Worm (Caenorhabditis elegans) whole organism, mixed stage, embryonic: ENCODE results near the gene Y111B2A.1.
A peak's percentile ranks its signal among the peaks of the same experiment; 100 is the strongest.

Source experiments
- M03D4.4 ChIP-seq: sonication (generic microtip); optimal IDR thresholded peaks from 2 replicates; lab custom pipeline; 2017; ENCODE audit warnings: mild to moderate bottlenecking, missing genetic modification characterization, missing compliant biosample characterization
- bed-3 ChIP-seq: fragments of 200-800 bp; sonication (Bioruptor generic); optimal IDR thresholded peaks from 3 replicates; lab custom pipeline; 2018; ENCODE audit warnings: mild to moderate bottlenecking, missing genetic modification characterization, moderate library complexity, missing compliant biosample characterization
- blmp-1 ChIP-seq: fragments of 150-350 bp; optimal IDR thresholded peaks from 2 replicates; lab custom pipeline; 2014; ENCODE audit warnings: missing biosample characterization, missing genetic modification characterization
- ceh-39 ChIP-seq: fragments of 150-350 bp; optimal IDR thresholded peaks from 2 replicates; lab custom pipeline; 2014; ENCODE audit warnings: missing biosample characterization, missing genetic modification characterization
- ceh-43 ChIP-seq: fragments of 200-800 bp; sonication (Bioruptor generic); optimal IDR thresholded peaks from 2 replicates; lab custom pipeline; 2018; ENCODE audit warnings: mild to moderate bottlenecking, missing genetic modification characterization, moderate library complexity, missing compliant biosample characterization
- ces-1 ChIP-seq: fragments of 150-350 bp; optimal IDR thresholded peaks from 2 replicates; lab custom pipeline; 2014; ENCODE audit warnings: missing biosample characterization, missing genetic modification reagents, missing genetic modification characterization
- cnd-1 ChIP-seq: fragments of 200-800 bp; sonication (Bioruptor generic); optimal IDR thresholded peaks from 2 replicates; lab custom pipeline; 2018; ENCODE audit warnings: mild to moderate bottlenecking, missing genetic modification characterization, missing compliant biosample characterization
- drap-1 ChIP-seq: fragments of 200-800 bp; sonication (Bioruptor generic); optimal IDR thresholded peaks from 3 replicates; lab custom pipeline; 2018; ENCODE audit warnings: mild to moderate bottlenecking, missing genetic modification characterization, missing compliant biosample characterization
- elt-1 ChIP-seq: sonication (generic microtip); optimal IDR thresholded peaks from 2 replicates; lab custom pipeline; 2017; ENCODE audit warnings: missing genetic modification characterization, mild to moderate bottlenecking, missing compliant biosample characterization, antibody characterized with exemption, moderate library complexity, borderline replicate concordance; ENCODE audit not compliant: insufficient read depth
- flh-1 ChIP-seq: fragments of 200-800 bp; sonication (Bioruptor generic); optimal IDR thresholded peaks from 2 replicates; lab custom pipeline; 2018; ENCODE audit warnings: mild to moderate bottlenecking, missing genetic modification characterization, moderate library complexity, missing compliant biosample characterization
- ham-2 ChIP-seq: fragments of 200-800 bp; sonication (Bioruptor generic); optimal IDR thresholded peaks from 2 replicates; lab custom pipeline; 2018; ENCODE audit warnings: mild to moderate bottlenecking, missing genetic modification characterization, missing compliant biosample characterization
- hlh-1 ChIP-seq: fragments of 150-350 bp; optimal IDR thresholded peaks from 2 replicates; lab custom pipeline; 2014; ENCODE audit warnings: missing biosample characterization, missing genetic modification reagents, missing genetic modification characterization
- lin-13 ChIP-seq: fragments of 150-350 bp; optimal IDR thresholded peaks from 2 replicates; lab custom pipeline; 2014; ENCODE audit warnings: missing biosample characterization, missing genetic modification characterization
- lin-32 ChIP-seq: fragments of 200-800 bp; sonication (Bioruptor generic); optimal IDR thresholded peaks from 2 replicates; lab custom pipeline; 2018; ENCODE audit warnings: mild to moderate bottlenecking, missing genetic modification characterization, missing compliant biosample characterization
- lsy-2 ChIP-seq: fragments of 150-350 bp; optimal IDR thresholded peaks from 2 replicates; lab custom pipeline; 2014; ENCODE audit warnings: missing biosample characterization, missing genetic modification characterization
- mab-5 ChIP-seq: fragments of 150-350 bp; optimal IDR thresholded peaks from 2 replicates; lab custom pipeline; 2014; ENCODE audit warnings: missing biosample characterization, missing genetic modification characterization
- mep-1 ChIP-seq: fragments of 150-350 bp; optimal IDR thresholded peaks from 2 replicates; lab custom pipeline; 2017; ENCODE audit warnings: missing biosample characterization, missing genetic modification reagents, missing genetic modification characterization, inconsistent platforms
- mls-2 ChIP-seq: sonication (generic microtip); optimal IDR thresholded peaks from 2 replicates; lab custom pipeline; 2016; ENCODE audit warnings: mild to moderate bottlenecking, missing genetic modification characterization, moderate library complexity, missing compliant biosample characterization
- nhr-237 ChIP-seq: fragments of 150-350 bp; optimal IDR thresholded peaks from 2 replicates; lab custom pipeline; 2014; ENCODE audit warnings: missing biosample characterization, missing genetic modification characterization
- nhr-28 ChIP-seq: fragments of 150-350 bp; optimal IDR thresholded peaks from 2 replicates; lab custom pipeline; 2014; ENCODE audit warnings: missing biosample characterization, missing genetic modification characterization
- sem-2 ChIP-seq: fragments of 200-800 bp; sonication (Bioruptor generic); optimal IDR thresholded peaks from 2 replicates; lab custom pipeline; 2018; ENCODE audit warnings: mild to moderate bottlenecking, missing genetic modification characterization, missing compliant biosample characterization
- snpc-4 ChIP-seq: fragments of 150-350 bp; optimal IDR thresholded peaks from 2 replicates; lab custom pipeline; 2014; ENCODE audit warnings: missing biosample characterization, missing genetic modification characterization
- sptf-1 ChIP-seq: sonication (generic microtip); optimal IDR thresholded peaks from 2 replicates; lab custom pipeline; 2017; ENCODE audit warnings: mild to moderate bottlenecking, missing genetic modification characterization, moderate library complexity, missing compliant biosample characterization
- tbx-8 ChIP-seq: fragments of 200-800 bp; sonication (Bioruptor generic); optimal IDR thresholded peaks from 2 replicates; lab custom pipeline; 2018; ENCODE audit warnings: mild to moderate bottlenecking, missing genetic modification characterization, moderate library complexity, missing compliant biosample characterization
- unc-120 ChIP-seq: sonication (generic microtip); optimal IDR thresholded peaks from 2 replicates; lab custom pipeline; 2017; ENCODE audit warnings: missing genetic modification characterization, missing compliant biosample characterization; ENCODE audit not compliant: poor library complexity, severe bottlenecking
- unc-39 ChIP-seq: fragments of 150-350 bp; optimal IDR thresholded peaks from 2 replicates; lab custom pipeline; 2014; ENCODE audit warnings: missing biosample characterization, missing genetic modification characterization
- unc-62 ChIP-seq: fragments of 150-350 bp; optimal IDR thresholded peaks from 2 replicates; lab custom pipeline; 2014; ENCODE audit warnings: missing biosample characterization, missing genetic modification reagents, missing genetic modification characterization
- zip-8 ChIP-seq: fragments of 150-350 bp; optimal IDR thresholded peaks from 2 replicates; lab custom pipeline; 2014; ENCODE audit warnings: missing biosample characterization, missing genetic modification characterization
- ztf-11 ChIP-seq: fragments of 150-350 bp; optimal IDR thresholded peaks from 2 replicates; lab custom pipeline; 2014; ENCODE audit warnings: missing biosample characterization, missing genetic modification characterization

Gene Y111B2A.1

ce11 chrIII:12495594-12496096 is at the start of gene Y111B2A.1, which contains the start of gene Y111B2A.2:
TSS of gene Y111B2A.1 (minus strand) at chrIII:12495644.
TSS of gene Y111B2A.2 (plus strand) at chrIII:12496086.
- TF ChIP-seq blmp-1 (no peak), unc-62 (GFP tag; lab: Kevin White, UChicago) (no peak), ztf-11 (tag; lab: Kevin White, UChicago) (no peak), sem-2 (GFP tag; lab: Kevin White, UChicago) (no peak), drap-1 (GFP tag; lab: Kevin White, UChicago) (no peak), lsy-2 (peak; percentile 49)

ce11 chrIII:12542656-12543055 is 47.2 kb upstream of the Y111B2A.1 start:
- TF ChIP-seq hlh-1 (no peak), cnd-1 (tag; lab: Kevin White, UChicago) (no peak)

ce11 chrIII:12540411-12540810 is 45.0 kb upstream of the Y111B2A.1 start:
- TF ChIP-seq unc-39 (no peak), nhr-237 (tag; lab: Kevin White, UChicago) (no peak), snpc-4 (tag; lab: Kevin White, UChicago) (no peak), bed-3 (GFP tag; lab: Kevin White, UChicago) (no peak)
- TF ChIP-seq, all 35 proteins: peak for 0

ce11 chrIII:12537239-12537845 is 41.9 kb upstream of the Y111B2A.1 start:
- TF ChIP-seq elt-1 (tag; lab: Kevin White, UChicago) (no peak), ztf-11 (tag; lab: Kevin White, UChicago) (no peak), lin-32 (GFP tag; lab: Kevin White, UChicago) (no peak), drap-1 (GFP tag; lab: Kevin White, UChicago) (no peak)

ce11 chrIII:12533900-12534299 is 38.5 kb upstream of the Y111B2A.1 start:
- TF ChIP-seq zip-8 (tag; lab: Kevin White, UChicago), result no peak
- no peak for TF ChIP-seq ces-1
- no peak for TF ChIP-seq blmp-1

ce11 chrIII:12528029-12528428 is 32.6 kb upstream of the Y111B2A.1 start:
- TF ChIP-seq tbx-8 (GFP tag; lab: Kevin White, UChicago), result no peak
- TF ChIP-seq unc-62 (GFP tag; lab: Kevin White, UChicago), result no peak
- no peak for TF ChIP-seq mls-2
- no peak for TF ChIP-seq M03D4.4 (tag; lab: Kevin White, UChicago)
- TF ChIP-seq ceh-39 (tag; lab: Kevin White, UChicago), result no peak
- no peak for TF ChIP-seq mab-5 (tag; lab: Kevin White, UChicago)
- TF ChIP-seq cnd-1 (tag; lab: Kevin White, UChicago), result no peak
- TF ChIP-seq nhr-237 (tag; lab: Kevin White, UChicago), result peak; percentile 6
- TF ChIP-seq nhr-28 (tag; lab: Kevin White, UChicago), result no peak
- no peak for TF ChIP-seq lsy-2
- peak; percentile 60 for TF ChIP-seq sptf-1 (tag; lab: Kevin White, UChicago)
- no peak for TF ChIP-seq hlh-1
- no peak for TF ChIP-seq flh-1 (GFP tag; lab: Kevin White, UChicago)
- TF ChIP-seq ces-1, result peak; percentile 28
- peak; percentile 65 for TF ChIP-seq mep-1 (tag; lab: Kevin White, UChicago)
- TF ChIP-seq elt-1 (tag; lab: Kevin White, UChicago), result no peak
- TF ChIP-seq ham-2, result no peak
- peak; percentile 17 for TF ChIP-seq unc-120 (tag; lab: Kevin White, UChicago)
- TF ChIP-seq sem-2 (GFP tag; lab: Kevin White, UChicago), result no peak
- TF ChIP-seq unc-39, result no peak
- peak; percentile 35 for TF ChIP-seq lin-13 (tag; lab: Kevin White, UChicago)
- TF ChIP-seq ceh-43 (GFP tag; lab: Kevin White, UChicago), result no peak
- TF ChIP-seq bed-3 (GFP tag; lab: Kevin White, UChicago), result no peak
